Worm (Caenorhabditis elegans): ENCODE measurements around the gene ant-1.4.

DNA sequence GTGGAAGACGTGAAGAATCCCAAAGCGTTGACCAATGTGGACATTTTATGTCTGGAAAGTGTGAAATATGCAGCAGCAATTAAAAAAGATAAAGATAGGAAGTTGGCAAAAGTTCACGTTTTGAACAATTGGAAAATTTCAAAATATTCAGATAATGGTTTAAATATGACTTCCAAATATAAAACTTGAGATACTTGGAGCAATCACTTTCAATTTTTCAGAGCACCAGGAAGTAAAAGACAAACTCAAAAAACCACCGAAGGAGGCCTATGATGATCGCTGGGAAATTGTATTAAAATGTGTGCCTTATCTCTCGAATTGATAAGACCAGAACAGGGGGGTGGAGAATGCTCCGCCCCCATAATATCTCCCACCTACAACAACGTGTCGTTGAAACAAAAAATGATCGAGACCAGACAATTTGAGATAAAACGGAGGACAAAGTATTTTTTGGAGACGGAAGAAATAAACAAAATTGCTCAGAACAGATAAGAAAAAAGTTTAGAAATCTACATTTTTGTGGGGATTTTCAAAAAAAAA, 8.3 kb downstream of the ant-1.4 start, which contains the start of gene eppl-1:
- TF ChIP-seq ama-1 (optimal IDR thresholded peaks at IDR 0.05) (no peak), pqm-1 (tag; optimal IDR thresholded peaks at IDR 0.05) (peak; percentile 58), nhr-10 (tag; optimal IDR thresholded peaks at IDR 0.05) (no peak), F44E2.7 (GFP tag; IDR thresholded peaks at IDR 0.05) (no peak), tra-1 (GFP tag; IDR thresholded peaks at IDR 0.05) (no peak), hlh-30 (tag; optimal IDR thresholded peaks at IDR 0.05; ENCODE audit: insufficient read depth) (no peak), F26F4.8 (GFP tag; conservative IDR thresholded peaks at IDR 0.05) (no peak), ztf-11 (tag; optimal IDR thresholded peaks at IDR 0.05) (no peak), unc-39 (tag; optimal IDR thresholded peaks at IDR 0.05) (no peak), nhr-77 (tag; optimal IDR thresholded peaks at IDR 0.05) (no peak), aha-1 (tag) (peak; percentile 49), nhr-11 (tag; optimal IDR thresholded peaks at IDR 0.05) (no peak), arid-1 (GFP tag; conservative IDR thresholded peaks at IDR 0.05) (no peak), zag-1 (tag; optimal IDR thresholded peaks at IDR 0.05) (no peak)
